Fruit fly (Drosophila melanogaster) whole organism, embryonic: ENCODE results near the gene Jhbp13.

Experiments
- CG10274 ChIP-seq: fragments of 200-800 bp; sonication (Bioruptor generic); optimal IDR thresholded peaks from 3 replicates; lab custom pipeline; 2017; ENCODE audit warnings: missing biosample characterization, mild to moderate bottlenecking, missing genetic modification characterization
- CG10543 ChIP-seq: fragments of 200-800 bp; sonication (Bioruptor generic); optimal IDR thresholded peaks from 3 replicates; lab custom pipeline; 2017; ENCODE audit warnings: missing biosample characterization, mild to moderate bottlenecking, missing genetic modification characterization, moderate library complexity
- CG11247 ChIP-seq: fragments of 200-800 bp; sonication (Bioruptor generic); IDR thresholded peaks from 2 replicates; pipeline ENCODE4 v1.3.6; 2022; ENCODE audit warnings: missing biosample characterization, missing genetic modification characterization
- CG11504 ChIP-seq: fragments of 200-800 bp; sonication (Bioruptor generic); optimal IDR thresholded peaks from 3 replicates; lab custom pipeline; 2019; ENCODE audit warnings: missing biosample characterization, mild to moderate bottlenecking, missing genetic modification characterization, moderate library complexity
- CG12071 ChIP-seq: fragments of 200-800 bp; sonication (Bioruptor generic); optimal IDR thresholded peaks from 3 replicates; lab custom pipeline; 2018; ENCODE audit warnings: missing biosample characterization, mild to moderate bottlenecking, missing genetic modification characterization
- CG13296 ChIP-seq: fragments of 200-800 bp; sonication (Bioruptor generic); optimal IDR thresholded peaks from 3 replicates; lab custom pipeline; 2018; ENCODE audit warnings: missing biosample characterization, mild to moderate bottlenecking, missing genetic modification characterization
- CG14667 ChIP-seq: fragments of 200-800 bp; sonication (Bioruptor generic); IDR thresholded peaks from 2 replicates; pipeline ENCODE4 v1.3.6; 2022; ENCODE audit warnings: missing biosample characterization, missing genetic modification characterization
- CG15011 ChIP-seq: fragments of 200-800 bp; sonication (Bioruptor generic); optimal IDR thresholded peaks from 3 replicates; lab custom pipeline; 2018; ENCODE audit warnings: missing biosample characterization, mild to moderate bottlenecking, missing genetic modification characterization
- CG17829 ChIP-seq: fragments of 200-800 bp; optimal IDR thresholded peaks from 2 replicates; lab custom pipeline; 2019; ENCODE audit warnings: missing biosample characterization, mild to moderate bottlenecking, missing genetic modification characterization, moderate library complexity
- CG18476 ChIP-seq: fragments of 200-800 bp; sonication (Bioruptor generic); optimal IDR thresholded peaks from 2 replicates; lab custom pipeline; 2016; ENCODE audit warnings: missing biosample characterization, mild to moderate bottlenecking, missing genetic modification characterization
- CG18764 ChIP-seq: fragments of 200-800 bp; sonication (Bioruptor generic); optimal IDR thresholded peaks from 3 replicates; lab custom pipeline; 2016; ENCODE audit warnings: missing biosample characterization, missing genetic modification characterization
- CG34422 ChIP-seq: fragments of 200-800 bp; sonication (Bioruptor generic); IDR thresholded peaks from 3 replicates; pipeline ENCODE4 v1.3.6; 2022; ENCODE audit warnings: missing biosample characterization, missing genetic modification characterization
- CG5180 ChIP-seq: fragments of 200-800 bp; sonication (Bioruptor generic); optimal IDR thresholded peaks from 3 replicates; lab custom pipeline; 2017; ENCODE audit warnings: missing biosample characterization, missing genetic modification characterization, mild to moderate bottlenecking, moderate library complexity, missing genetic modification reagents
- CG6254 ChIP-seq: fragments of 200-800 bp; sonication (Bioruptor generic); optimal IDR thresholded peaks from 3 replicates; lab custom pipeline; 2017; ENCODE audit warnings: mild to moderate bottlenecking, missing biosample characterization, missing genetic modification reagents, missing genetic modification characterization
- CG6272 ChIP-seq: fragments of 200-800 bp; sonication (Bioruptor generic); IDR thresholded peaks from 2 replicates; pipeline ENCODE4 v1.3.6; 2022; ENCODE audit warnings: missing biosample characterization, missing genetic modification characterization
- CG6813 ChIP-seq: fragments of 200-800 bp; sonication (Bioruptor generic); optimal IDR thresholded peaks from 2 replicates; lab custom pipeline; 2017; ENCODE audit warnings: missing biosample characterization, missing genetic modification characterization, mild to moderate bottlenecking, moderate library complexity, missing genetic modification reagents
- CG7372 ChIP-seq: fragments of 200-800 bp; sonication (Bioruptor generic); IDR thresholded peaks from 2 replicates; pipeline ENCODE4 v1.3.6; 2022; ENCODE audit warnings: missing biosample characterization, missing genetic modification characterization
- CG7786 ChIP-seq: fragments of 200-800 bp; sonication (Bioruptor generic); optimal IDR thresholded peaks from 2 replicates; lab custom pipeline; 2016; ENCODE audit warnings: missing biosample characterization, missing genetic modification characterization
- CG8765 ChIP-seq: fragments of 200-800 bp; sonication (Bioruptor generic); IDR thresholded peaks from 2 replicates; pipeline ENCODE4 v1.3.6; 2022; ENCODE audit warnings: missing biosample characterization, missing genetic modification characterization
- CG9437 ChIP-seq: fragments of 200-800 bp; sonication (Bioruptor generic); optimal IDR thresholded peaks from 2 replicates; lab custom pipeline; 2018; ENCODE audit warnings: missing biosample characterization, mild to moderate bottlenecking, missing genetic modification characterization
- CG9609 ChIP-seq: fragments of 200-800 bp; sonication (Bioruptor generic); optimal IDR thresholded peaks from 3 replicates; lab custom pipeline; 2016; ENCODE audit warnings: missing biosample characterization, missing genetic modification characterization
- CG9817 ChIP-seq: fragments of 200-800 bp; sonication (Bioruptor generic); optimal IDR thresholded peaks from 2 replicates; lab custom pipeline; 2018; ENCODE audit warnings: missing biosample characterization, mild to moderate bottlenecking, missing genetic modification characterization, moderate library complexity
- CG9932 ChIP-seq: fragments of 200-800 bp; sonication (Bioruptor generic); IDR thresholded peaks from 2 replicates; pipeline ENCODE4 v1.3.6; 2022; ENCODE audit warnings: missing biosample characterization, missing genetic modification characterization
- Ets97D ChIP-seq: fragments of 200-800 bp; sonication (Bioruptor generic); optimal IDR thresholded peaks from 3 replicates; lab custom pipeline; 2016; ENCODE audit warnings: missing biosample characterization, missing genetic modification characterization
- Hr3 ChIP-seq: fragments of 200-800 bp; sonication (Bioruptor generic); optimal IDR thresholded peaks from 3 replicates; lab custom pipeline; 2016; ENCODE audit warnings: missing biosample characterization, missing genetic modification characterization
- Hr78 ChIP-seq, 2 experiments: fragments of 200-800 bp in 1 of 2; fragments of >200 bp in 1 of 2; sonication (Bioruptor generic) in 1 of 2; optimal IDR thresholded peaks; 2 replicates each; lab custom pipeline; 2017 to 2019; ENCODE audit warnings: missing biosample characterization in 2 of 2, missing genetic modification characterization in 2 of 2, mild to moderate bottlenecking in 1 of 2, moderate library complexity in 1 of 2
- Max ChIP-seq: fragments of 200-800 bp; sonication (Bioruptor generic); optimal IDR thresholded peaks from 2 replicates; lab custom pipeline; 2016; ENCODE audit warnings: missing biosample characterization, mild to moderate bottlenecking, missing genetic modification characterization
- Sin3A ChIP-seq: fragments of >200 bp; optimal IDR thresholded peaks from 2 replicates; lab custom pipeline; 2018
- TFAM ChIP-seq: fragments of 200-800 bp; sonication (Bioruptor generic); optimal IDR thresholded peaks from 2 replicates; lab custom pipeline; 2017; ENCODE audit warnings: missing biosample characterization, missing genetic modification characterization, inconsistent platforms
- abd-A ChIP-seq: fragments of 200-800 bp; sonication (Bioruptor generic); optimal IDR thresholded peaks from 3 replicates; lab custom pipeline; 2019; ENCODE audit warnings: missing biosample characterization, mild to moderate bottlenecking, missing genetic modification characterization, moderate library complexity
- cato ChIP-seq: fragments of 200-800 bp; sonication (Bioruptor generic); optimal IDR thresholded peaks from 2 replicates; lab custom pipeline; 2016; ENCODE audit warnings: missing biosample characterization, missing genetic modification characterization, borderline replicate concordance
- cwo ChIP-seq: fragments of 200-800 bp; sonication (Bioruptor generic); optimal IDR thresholded peaks from 3 replicates; lab custom pipeline; 2017; ENCODE audit warnings: missing biosample characterization, missing genetic modification characterization, mild to moderate bottlenecking, moderate library complexity, missing genetic modification reagents
- dmrt99B ChIP-seq: fragments of 200-800 bp; sonication (Bioruptor generic); optimal IDR thresholded peaks from 2 replicates; lab custom pipeline; 2018; ENCODE audit warnings: missing biosample characterization, mild to moderate bottlenecking, missing genetic modification characterization, moderate library complexity
- emc ChIP-seq: fragments of 200-800 bp; sonication (Bioruptor generic); optimal IDR thresholded peaks from 2 replicates; lab custom pipeline; 2016; ENCODE audit warnings: missing biosample characterization, missing genetic modification characterization
- fd96Cb ChIP-seq: fragments of 200-800 bp; sonication (Bioruptor generic); optimal IDR thresholded peaks from 2 replicates; lab custom pipeline; 2018; ENCODE audit warnings: missing biosample characterization, mild to moderate bottlenecking, missing genetic modification characterization, moderate library complexity
- gcm2 ChIP-seq: fragments of 200-800 bp; sonication (Bioruptor generic); optimal IDR thresholded peaks from 2 replicates; lab custom pipeline; 2016; ENCODE audit warnings: missing biosample characterization, missing genetic modification characterization
- grau ChIP-seq: fragments of 200-800 bp; optimal IDR thresholded peaks from 3 replicates; lab custom pipeline; 2019; ENCODE audit warnings: missing biosample characterization, mild to moderate bottlenecking, missing genetic modification characterization, moderate library complexity
- inv ChIP-seq: fragments of 200-800 bp; sonication (Bioruptor generic); IDR thresholded peaks from 2 replicates; pipeline ENCODE4 v1.3.6; 2022; ENCODE audit warnings: missing biosample characterization, missing genetic modification characterization; ENCODE audit not compliant: partially characterized antibody
- mld ChIP-seq: fragments of 200-800 bp; sonication (Bioruptor generic); IDR thresholded peaks from 3 replicates; pipeline ENCODE4 v1.3.6; 2022; ENCODE audit warnings: missing biosample characterization, missing genetic modification characterization; ENCODE audit not compliant: partially characterized antibody
- nau ChIP-seq: fragments of 200-800 bp; sonication (Bioruptor generic); optimal IDR thresholded peaks from 3 replicates; lab custom pipeline; 2017; ENCODE audit warnings: missing biosample characterization, mild to moderate bottlenecking, missing genetic modification characterization, missing genetic modification reagents
- nom ChIP-seq: fragments of 200-800 bp; sonication (Bioruptor generic); optimal IDR thresholded peaks from 2 replicates; lab custom pipeline; 2017; ENCODE audit warnings: missing biosample characterization, missing genetic modification characterization, mild to moderate bottlenecking, moderate library complexity, missing genetic modification reagents
- pan ChIP-seq, 4 experiments: fragments of >200 bp in 3 of 4; fragments of 200-800 bp in 1 of 4; sonication (Bioruptor generic) in 1 of 4; optimal IDR thresholded peaks in 3 of 4; IDR thresholded peaks in 1 of 4; 2 replicates each; pipeline versions ENCODE4 v1.3.6 to Lab custom; 2017 to 2022; ENCODE audit warnings: missing biosample characterization in 2 of 4, missing genetic modification characterization in 2 of 4, mixed read lengths in 1 of 4
- scrt ChIP-seq: fragments of 200-800 bp; sonication (Bioruptor generic); optimal IDR thresholded peaks from 2 replicates; lab custom pipeline; 2018; ENCODE audit warnings: missing biosample characterization, mild to moderate bottlenecking, missing genetic modification characterization, moderate library complexity
- twi ChIP-seq: fragments of 200-800 bp; optimal IDR thresholded peaks from 2 replicates; lab custom pipeline; 2019; ENCODE audit warnings: missing biosample characterization, mild to moderate bottlenecking, missing genetic modification characterization, moderate library complexity
- tx ChIP-seq: fragments of 200-800 bp; sonication (Bioruptor generic); optimal IDR thresholded peaks from 2 replicates; lab custom pipeline; 2016; ENCODE audit warnings: missing biosample characterization, missing genetic modification characterization
- vnd ChIP-seq: fragments of 200-800 bp; sonication (Bioruptor generic); IDR thresholded peaks from 3 replicates; pipeline ENCODE4 v1.3.6; 2022; ENCODE audit warnings: missing biosample characterization, missing genetic modification characterization; ENCODE audit not compliant: partially characterized antibody
- wdn ChIP-seq: fragments of 200-800 bp; sonication (Bioruptor generic); IDR thresholded peaks from 2 replicates; pipeline ENCODE4 v1.3.6; 2022; ENCODE audit warnings: missing biosample characterization, missing genetic modification characterization

The Jhbp13 gene

DNA sequence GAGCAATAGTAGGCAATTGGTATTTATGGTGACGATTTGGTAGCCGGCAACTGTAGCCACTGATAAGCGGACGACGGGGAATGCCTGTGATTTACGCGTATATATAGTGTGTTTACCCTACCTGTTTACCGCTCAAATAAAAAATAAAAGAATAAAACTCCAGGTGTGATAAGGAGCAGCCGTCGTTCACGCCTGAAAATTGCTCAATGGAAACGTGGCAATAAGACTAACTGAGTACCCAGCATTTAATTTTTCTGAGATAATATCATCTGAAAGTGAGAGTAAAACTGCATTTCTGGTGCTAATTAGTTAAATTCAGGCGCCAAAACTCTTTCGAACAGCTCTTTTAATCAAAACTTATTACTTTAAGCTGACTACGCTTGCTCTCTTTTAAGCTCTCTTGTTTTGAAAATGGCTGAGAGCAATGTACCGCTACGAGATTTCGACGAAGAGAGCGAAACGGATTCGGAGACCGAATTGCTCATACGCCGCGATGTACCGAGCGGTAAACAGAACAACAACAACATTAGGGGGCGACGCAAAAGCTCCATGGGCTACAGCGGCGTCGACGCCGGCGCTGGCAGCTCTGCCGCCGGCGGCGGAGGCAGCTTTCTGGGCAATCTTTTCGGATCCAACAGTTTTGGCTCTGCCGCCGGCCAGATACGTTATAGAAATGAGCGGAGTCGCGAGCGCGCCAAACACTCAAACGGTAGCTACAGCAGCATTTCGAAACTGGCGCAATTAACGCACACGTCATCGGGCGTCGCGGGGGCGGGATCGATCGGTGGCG, 50.7 kb downstream of the Jhbp13 start (continued):
- TF ChIP-seq CG34422 = peak; percentile 83; the same call in 1 of the 3 replicates
- peak; percentile 95 for TF ChIP-seq CG13296 (GFP tag; lab: Kevin White, UChicago)
- TF ChIP-seq CG11504 (tag; lab: Kevin White, UChicago) = peak; percentile 73
- TF ChIP-seq CG7786 (GFP tag; lab: Kevin White, UChicago) = no peak
- peak; percentile 57 for TF ChIP-seq CG18764 (GFP tag; lab: Kevin White, UChicago)
- TF ChIP-seq CG14667 (GFP tag; lab: Robert Waterston, UW) = no peak
- TF ChIP-seq CG11247 (GFP tag; lab: Robert Waterston, UW) = 0 out of 2 replicates have a peak, but pooled peaks have one; percentile 17
- TF ChIP-seq nau (GFP tag; lab: Kevin White, UChicago) = peak; percentile 91
- TF ChIP-seq CG7372 = peak; percentile 29; the same call in 1 of the 2 replicates
- TF ChIP-seq Hr78 (GFP tag; optimal IDR thresholded peaks at IDR 0.05; lab: Kevin White, UChicago) = peak in 1 of 2 experiments; percentile 45
- TF ChIP-seq gcm2 = no peak
- peak; percentile 64 for TF ChIP-seq CG10274 (GFP tag; lab: Kevin White, UChicago)
- TF ChIP-seq dmrt99B (tag; lab: Kevin White, UChicago) = peak; percentile 79
- TF ChIP-seq Hr3 = peak; percentile 4
- TF ChIP-seq emc (GFP tag; lab: Kevin White, UChicago) = no peak
- peak; percentile 33 for TF ChIP-seq CG9437
- TF ChIP-seq CG15011 (GFP tag; lab: Kevin White, UChicago) = peak; percentile 83
- TF ChIP-seq vnd = no peak
- peak; percentile 83 for TF ChIP-seq CG5180 (GFP tag; lab: Kevin White, UChicago)
- TF ChIP-seq CG17829 (tag; lab: Kevin White, UChicago) = peak; percentile 15
- peak; percentile 69 for TF ChIP-seq grau (tag; lab: Kevin White, UChicago)
- TF ChIP-seq CG6272 (GFP tag; lab: Robert Waterston, UW) = no peak
- TF ChIP-seq CG12071 (GFP tag; lab: Kevin White, UChicago) = peak; percentile 96
- TF ChIP-seq nom (GFP tag; lab: Kevin White, UChicago) = peak; percentile 64
- TF ChIP-seq TFAM = no peak
- TF ChIP-seq Max (GFP tag; lab: Kevin White, UChicago) = peak; percentile 53
- peak; percentile 72 for TF ChIP-seq wdn (GFP tag; lab: Robert Waterston, UW)
- no peak for TF ChIP-seq CG9932 (GFP tag; lab: Robert Waterston, UW)
- TF ChIP-seq twi (tag; lab: Kevin White, UChicago) = no peak
- TF ChIP-seq mld = no peak
- TF ChIP-seq CG8765 = peak; percentile 20; the same call in 1 of the 2 replicates
- no peak for TF ChIP-seq cato (GFP tag; lab: Kevin White, UChicago)
- peak; percentile 29; the same call in 1 of the 2 replicates for TF ChIP-seq inv (GFP tag; lab: Robert Waterston, UW)
- TF ChIP-seq fd96Cb (tag; lab: Kevin White, UChicago) = peak; percentile 29
- TF ChIP-seq cwo (GFP tag; lab: Kevin White, UChicago) = peak; percentile 26
- no peak for TF ChIP-seq CG18476 (GFP tag; lab: Kevin White, UChicago)
- TF ChIP-seq Sin3A (lab: Kevin White, UChicago) = no peak
- peak; percentile 36 for TF ChIP-seq abd-A (tag; lab: Kevin White, UChicago)
- peak; percentile 44 for TF ChIP-seq CG6254 (GFP tag; lab: Kevin White, UChicago)
- peak; percentile 86 for TF ChIP-seq CG10543 (GFP tag; lab: Kevin White, UChicago)
- TF ChIP-seq CG6813 = peak; percentile 94
- peak; percentile 89 for TF ChIP-seq scrt (GFP tag; lab: Kevin White, UChicago)
- TF ChIP-seq Ets97D (GFP tag; lab: Kevin White, UChicago) = no peak
- no peak for TF ChIP-seq CG9609 (GFP tag; lab: Kevin White, UChicago)
- no peak for TF ChIP-seq pan (optimal IDR thresholded peaks at IDR 0.05; lab: Kevin White, UChicago)
- peak in 1 of 2 experiments; percentile 61 for TF ChIP-seq pan (GFP tag; optimal IDR thresholded peaks at IDR 0.05 in 1 of 2, IDR thresholded peaks at IDR 0.05 in 1 of 2)
- TF ChIP-seq CG9817 (tag; lab: Kevin White, UChicago) = peak; percentile 54
- no peak for TF ChIP-seq tx (GFP tag; lab: Kevin White, UChicago)
